Worm (Caenorhabditis elegans) whole organism, early embryonic: ENCODE measurements around the gene dmsr-8.

Experiments
- aly-1 ChIP-seq: sonication (generic microtip); optimal IDR thresholded peaks from 2 replicates; lab custom pipeline; 2016; ENCODE audit warnings: missing genetic modification characterization, missing compliant biosample characterization
- ama-1 ChIP-seq: fragments of 150-350 bp; optimal IDR thresholded peaks from 2 replicates; lab custom pipeline; 2014
- flt-1 ChIP-seq: fragments of 200-800 bp; sonication (Bioruptor generic); IDR thresholded peaks from 2 replicates; pipeline ENCODE4 v1.3.6; 2022; ENCODE audit warnings: missing genetic modification characterization, missing compliant biosample characterization
- hnd-1 ChIP-seq: sonication (generic microtip); optimal IDR thresholded peaks from 2 replicates; lab custom pipeline; 2016; ENCODE audit warnings: missing genetic modification characterization, missing compliant biosample characterization
- pes-1 ChIP-seq: fragments of 200-800 bp; sonication (Bioruptor generic); IDR thresholded peaks from 2 replicates; pipeline ENCODE4 v1.3.6; 2022; ENCODE audit warnings: missing genetic modification reagents, missing genetic modification characterization, missing compliant biosample characterization
- scrt-1 ChIP-seq: fragments of 200-800 bp; sonication (Bioruptor generic); IDR thresholded peaks from 2 replicates; pipeline ENCODE4 v1.3.6; 2022; ENCODE audit warnings: missing genetic modification characterization, missing compliant biosample characterization
- sea-1 ChIP-seq: fragments of 200-800 bp; sonication (Bioruptor generic); conservative IDR thresholded peaks from 2 replicates; pipeline ENCODE4 v1.3.6; 2022; ENCODE audit warnings: missing genetic modification characterization, missing compliant biosample characterization
- tra-4 ChIP-seq: sonication (generic microtip); optimal IDR thresholded peaks from 2 replicates; lab custom pipeline; 2017; ENCODE audit warnings: missing genetic modification characterization, missing compliant biosample characterization

DNA sequence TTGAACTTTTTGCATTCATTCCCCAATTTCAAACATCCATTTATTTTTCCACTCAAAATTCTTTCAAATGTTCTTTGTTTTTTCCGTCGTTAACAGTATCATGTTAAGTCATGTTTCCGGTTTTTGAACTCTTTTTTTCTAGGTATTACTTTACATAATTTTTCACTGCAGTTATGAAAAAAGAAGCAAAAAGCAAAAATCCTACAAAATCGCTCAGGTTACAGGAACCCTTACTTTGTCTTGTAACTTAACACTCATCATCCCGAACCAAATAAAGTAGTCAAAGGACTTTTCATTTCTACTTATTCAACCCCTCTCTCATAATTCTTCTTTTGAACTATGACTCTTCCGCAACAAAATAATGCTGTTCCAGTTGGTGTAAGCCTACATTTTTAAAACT, 22.7 kb downstream of the dmsr-8 start, which contains the start of gene aqp-5:
- TF ChIP-seq ama-1 (lab: Kevin White, UChicago) (no peak), tra-4 (tag; lab: Kevin White, UChicago) (no peak), pes-1 (GFP tag; lab: Robert Waterston, UW) (no peak), aly-1 (no peak), sea-1 (GFP tag; lab: Robert Waterston, UW) (no peak), scrt-1 (GFP tag; lab: Robert Waterston, UW) (no peak), flt-1 (GFP tag; lab: Robert Waterston, UW) (no peak), hnd-1 (tag; lab: Kevin White, UChicago) (no peak)
